Worm (Caenorhabditis elegans): ENCODE measurements around the gene pnn-1.

DNA sequence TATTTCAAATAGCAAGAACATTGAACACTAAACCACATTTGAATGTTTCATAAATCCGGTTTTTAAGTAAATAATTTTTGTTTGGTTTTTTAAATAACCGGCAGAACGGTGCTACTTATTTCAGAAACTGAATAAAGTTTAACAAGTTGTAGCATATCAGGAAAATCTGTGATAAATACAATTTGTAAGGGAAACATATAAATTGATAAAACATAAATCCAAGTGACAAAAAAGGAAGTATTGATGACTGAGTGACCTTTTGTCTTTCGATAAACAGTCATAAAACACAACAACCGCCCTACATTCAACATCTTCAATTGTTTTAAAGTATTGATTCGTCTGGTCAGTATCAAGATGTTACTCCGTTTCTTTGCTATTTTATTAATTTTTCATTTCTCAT lies 24.4 kb downstream of the pnn-1 start, which contains the start of gene far-5:
- no peak for TF ChIP-seq ztf-23 (GFP tag; IDR thresholded peaks at IDR 0.05)
- no peak for TF ChIP-seq T22C8.4 (GFP tag; IDR thresholded peaks at IDR 0.05)
- no peak for TF ChIP-seq ref-1 (GFP tag; conservative IDR thresholded peaks at IDR 0.05)
- no peak for TF ChIP-seq flt-1 (GFP tag; IDR thresholded peaks at IDR 0.05)
- TF ChIP-seq tab-1 (GFP tag; IDR thresholded peaks at IDR 0.05) = no peak
